Worm (Caenorhabditis elegans) whole organism, L4/young adult: ENCODE results near the gene abu-2.

Source experiments
- W03F9.2 ChIP-seq: fragments of 150-350 bp; optimal IDR thresholded peaks from 2 replicates; lab custom pipeline; 2014; ENCODE audit warnings: missing biosample characterization, missing genetic modification characterization
- dao-5 ChIP-seq: sonication (generic microtip); optimal IDR thresholded peaks from 2 replicates; lab custom pipeline; 2016; ENCODE audit warnings: missing genotype, missing genetic modification characterization, moderate library complexity, missing compliant biosample characterization
- him-1 ChIP-seq: sonication (generic microtip); optimal IDR thresholded peaks from 2 replicates; lab custom pipeline; 2016; ENCODE audit warnings: missing genotype, missing genetic modification reagents, missing genetic modification characterization, missing compliant biosample characterization

abu-2 gene

DNA sequence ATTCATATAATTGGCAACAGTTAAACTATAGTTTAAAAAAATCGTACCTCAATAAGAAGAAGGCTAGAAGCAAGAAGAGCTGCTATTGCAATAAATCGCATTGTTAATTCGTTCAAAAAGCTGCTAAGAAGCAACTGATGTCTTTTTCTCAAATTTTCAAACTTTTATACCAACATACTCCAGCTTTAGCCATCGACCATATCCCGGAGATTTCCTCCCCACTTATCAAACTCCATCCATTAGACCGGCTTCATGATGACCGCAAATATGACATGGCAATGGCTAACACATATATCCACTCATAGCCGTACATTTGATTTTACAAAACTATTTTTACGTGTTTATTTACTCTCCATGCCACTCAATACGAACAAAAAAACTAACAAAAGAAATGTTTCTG is at the start of gene abu-2:
Gene abu-2, minus strand, starts transcription at position 101 of the 400 bp plus-strand sequence.
- TF ChIP-seq W03F9.2: no peak
- TF ChIP-seq dao-5: no peak
- no peak for TF ChIP-seq him-1 (tag; lab: Kevin White, UChicago)

DNA sequence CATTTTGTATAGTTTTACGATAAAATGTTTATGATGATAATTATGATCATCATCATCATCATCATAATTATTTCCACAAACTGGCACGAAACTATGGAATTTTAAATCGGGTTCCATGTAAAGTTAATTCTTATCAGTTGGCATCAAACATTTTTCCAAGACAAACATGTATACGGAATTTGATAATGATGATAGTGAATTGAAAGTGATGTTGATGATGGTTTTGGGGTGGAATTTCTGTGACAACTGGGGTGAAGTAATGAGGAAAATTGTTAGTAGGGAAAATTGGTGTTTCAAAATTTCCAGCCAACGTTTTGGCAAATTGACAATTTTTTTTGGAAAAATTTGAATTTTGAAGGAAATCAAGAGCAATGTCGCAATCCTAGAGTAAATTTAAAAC is 49.3 kb upstream of the abu-2 start:
- no peak for TF ChIP-seq him-1 (tag; lab: Kevin White, UChicago)
- TF ChIP-seq dao-5: no peak
- no peak for TF ChIP-seq W03F9.2

DNA sequence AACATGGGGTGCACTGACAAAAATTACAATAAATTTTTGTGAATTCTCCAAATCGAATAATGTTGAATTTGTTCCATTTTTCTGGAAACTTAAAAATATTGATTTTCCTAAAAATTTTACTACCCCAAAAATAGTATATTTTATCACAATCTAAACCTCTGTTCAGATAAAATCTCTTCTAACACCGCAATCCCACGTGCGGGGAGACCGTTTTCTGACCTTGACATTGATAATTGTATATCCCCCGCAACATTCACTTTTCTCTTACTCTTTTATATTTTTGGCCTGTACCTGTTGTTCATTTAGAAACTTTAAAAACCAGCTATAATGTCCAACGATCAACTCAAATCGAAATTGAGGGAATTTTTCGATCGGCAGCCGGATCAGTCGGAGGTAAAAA is 48.3 kb upstream of the abu-2 start, which contains the start of gene D1005.2:
Gene D1005.2, plus strand, starts transcription at position 230 of the 400 bp plus-strand sequence.
- no peak for TF ChIP-seq dao-5
- TF ChIP-seq him-1 (tag; lab: Kevin White, UChicago): no peak
- TF ChIP-seq W03F9.2: no peak

DNA sequence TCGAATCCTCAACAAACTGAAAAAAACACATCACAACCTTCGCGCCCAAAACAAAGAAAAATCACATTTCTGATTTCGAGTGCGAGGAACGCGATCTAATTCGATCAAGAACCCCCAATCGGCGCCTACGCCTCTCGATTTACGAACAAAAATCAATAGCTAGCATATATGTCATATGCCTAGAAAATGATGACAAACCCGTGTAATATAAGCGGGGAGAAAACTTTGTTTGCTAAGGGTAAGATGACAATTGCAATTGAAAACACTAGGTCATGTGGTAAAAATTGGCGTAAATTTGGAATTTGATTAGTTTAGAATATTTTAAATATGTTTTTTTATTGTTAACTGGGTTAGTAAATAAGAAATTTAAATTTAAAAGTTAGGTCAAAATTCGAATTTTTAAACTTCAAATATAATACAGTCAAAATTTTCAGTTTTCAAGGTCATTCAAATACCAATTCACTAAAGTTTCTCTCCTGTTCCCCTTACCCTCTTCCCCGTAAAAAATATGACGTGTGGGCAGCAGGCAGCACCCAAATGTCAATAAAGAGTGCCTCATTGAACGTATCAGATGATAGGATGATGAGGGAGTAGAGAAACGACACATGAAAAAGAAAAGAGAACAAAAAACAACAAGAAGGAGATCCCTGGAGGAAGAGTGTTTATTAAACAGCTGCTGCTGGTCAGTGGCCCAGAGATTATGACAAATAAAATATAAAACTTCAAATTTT is 46.1 kb upstream of the abu-2 start:
- TF ChIP-seq him-1 (tag; lab: Kevin White, UChicago) (no peak), dao-5 (no peak), W03F9.2 (peak; percentile 27)

DNA sequence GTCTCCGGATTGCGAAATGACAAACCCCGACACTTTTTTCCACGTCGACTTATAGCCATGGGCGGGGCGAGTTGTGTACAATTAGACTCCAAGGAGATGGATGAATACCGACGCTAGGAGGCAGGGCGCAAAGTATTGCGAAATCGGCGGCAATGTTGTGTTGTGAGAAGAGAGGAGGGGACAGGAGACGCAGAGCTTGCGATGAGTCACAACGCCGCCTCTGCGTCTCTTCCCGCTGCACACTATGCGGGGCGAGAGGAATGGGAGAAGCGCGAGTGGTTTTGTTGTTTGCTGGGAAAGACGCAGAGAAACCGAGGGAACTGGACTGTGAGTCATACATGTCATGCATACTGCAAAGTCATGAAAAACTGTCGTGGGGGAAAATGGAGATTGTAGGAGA is 43.9 kb upstream of the abu-2 start:
- TF ChIP-seq dao-5: peak; percentile 11
- peak; percentile 30 for TF ChIP-seq W03F9.2
- peak; percentile 56 for TF ChIP-seq him-1 (tag; lab: Kevin White, UChicago)

DNA sequence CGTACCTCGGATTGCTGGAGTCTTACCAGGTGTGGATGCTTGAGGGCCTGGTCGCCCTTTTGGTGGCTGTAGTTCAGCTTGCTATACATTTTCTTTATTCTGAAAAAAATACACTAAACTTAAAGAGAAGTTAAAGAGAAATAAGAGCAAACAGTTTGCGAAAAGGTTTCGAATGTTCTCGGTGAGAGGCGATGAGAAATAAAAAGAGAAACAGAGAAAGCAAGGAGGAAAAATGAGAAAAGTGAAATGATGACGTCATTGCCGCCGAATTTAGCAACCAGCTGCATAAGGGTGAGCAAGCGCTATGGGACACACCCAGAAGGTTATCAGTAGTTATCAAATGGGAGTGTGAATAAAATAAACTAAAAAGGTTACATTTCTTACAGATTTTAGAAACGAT is 43.3 kb upstream of the abu-2 start, which contains the start of gene cebp-1:
Gene cebp-1, minus strand, starts transcription at position 99 of the 400 bp plus-strand sequence.
- TF ChIP-seq him-1 (tag; lab: Kevin White, UChicago) (no peak), W03F9.2 (peak; percentile 39), dao-5 (no peak)

DNA sequence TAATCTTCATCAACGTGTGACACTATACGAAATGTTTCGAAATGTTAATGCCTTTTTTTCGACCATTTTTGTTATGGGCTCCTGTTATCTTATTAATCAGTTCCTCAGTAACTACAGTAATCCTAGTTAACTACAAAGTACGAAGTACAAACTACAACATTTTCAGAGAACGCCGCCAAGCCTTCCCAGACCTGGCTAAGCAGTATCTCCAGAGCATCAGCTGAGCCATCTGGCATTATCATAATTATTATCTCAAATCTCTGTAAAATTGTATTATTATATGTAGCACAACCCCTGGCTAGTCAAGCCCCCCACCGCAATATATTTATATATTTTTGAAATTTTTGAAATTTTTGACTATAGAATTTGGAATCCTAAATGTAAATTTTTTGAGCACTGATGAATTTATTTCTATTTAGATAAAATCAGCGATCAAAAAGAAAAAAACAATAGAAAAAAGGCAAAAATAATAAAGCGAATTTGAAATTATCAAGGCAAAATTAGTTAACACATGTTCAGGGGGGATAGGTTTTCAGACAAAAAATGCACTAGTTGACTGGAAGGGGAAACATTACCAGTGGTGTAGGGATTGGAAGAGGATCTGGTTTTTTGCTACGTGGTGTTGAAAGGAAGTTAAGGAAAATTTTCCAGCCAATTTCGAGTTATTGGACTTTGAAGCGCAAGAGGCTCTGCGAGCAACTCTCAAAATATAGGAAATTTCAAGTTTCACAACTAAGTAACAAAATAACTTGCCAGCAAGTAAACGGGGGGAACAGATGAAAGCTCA is 41.6 kb upstream of the abu-2 start:
- TF ChIP-seq dao-5 (no peak), him-1 (tag; lab: Kevin White, UChicago) (no peak), W03F9.2 (no peak)

DNA sequence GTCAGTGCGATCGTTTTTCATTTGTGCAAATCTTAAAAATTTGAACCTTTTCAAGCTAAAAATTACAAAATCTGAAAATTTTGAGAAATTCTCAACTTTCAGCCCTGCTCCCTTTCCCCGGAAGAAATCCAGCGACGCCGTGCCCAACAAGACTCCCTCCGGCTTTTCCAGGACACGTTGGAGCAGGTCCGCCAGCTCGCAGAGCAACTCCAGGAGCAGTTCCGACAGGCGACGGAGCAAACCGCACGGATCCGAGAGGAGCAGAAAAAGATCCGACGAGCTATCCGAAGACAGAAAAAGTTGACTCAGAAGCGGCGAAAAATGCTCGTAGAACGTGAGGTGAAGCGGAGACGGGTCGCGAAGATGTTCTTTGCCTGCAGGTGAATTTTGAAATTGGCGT is 40.8 kb upstream of the abu-2 start:
- TF ChIP-seq dao-5 (no peak), him-1 (tag; lab: Kevin White, UChicago) (no peak), W03F9.2 (no peak)

DNA sequence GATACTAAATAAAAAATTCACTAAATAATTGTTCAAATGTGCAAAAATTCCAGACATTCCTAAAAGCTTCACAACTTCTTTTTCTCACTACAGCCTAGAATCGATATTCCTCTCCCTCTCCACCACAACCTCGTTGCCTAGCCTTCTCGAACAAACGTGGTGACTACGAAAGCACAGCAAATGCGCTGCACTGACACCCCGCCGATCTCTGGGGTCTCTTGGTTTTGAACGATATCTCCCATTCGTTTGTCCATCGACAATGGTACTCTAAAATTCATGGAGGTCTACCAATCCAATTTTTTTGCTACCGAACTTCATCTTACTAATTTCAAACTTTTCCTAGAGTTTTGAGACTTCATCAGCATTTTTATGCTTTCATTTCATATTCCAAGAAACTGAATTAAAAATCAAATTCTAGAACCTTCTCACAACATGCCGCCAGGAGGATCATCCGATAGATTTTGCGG is 39.9 kb upstream of the abu-2 start, which contains the start of gene W05H7.1:
Gene W05H7.1, plus strand, starts transcription at position 417 of the 467 bp plus-strand sequence.
- TF ChIP-seq him-1 (tag; lab: Kevin White, UChicago) (no peak), dao-5 (no peak), W03F9.2 (no peak)

DNA sequence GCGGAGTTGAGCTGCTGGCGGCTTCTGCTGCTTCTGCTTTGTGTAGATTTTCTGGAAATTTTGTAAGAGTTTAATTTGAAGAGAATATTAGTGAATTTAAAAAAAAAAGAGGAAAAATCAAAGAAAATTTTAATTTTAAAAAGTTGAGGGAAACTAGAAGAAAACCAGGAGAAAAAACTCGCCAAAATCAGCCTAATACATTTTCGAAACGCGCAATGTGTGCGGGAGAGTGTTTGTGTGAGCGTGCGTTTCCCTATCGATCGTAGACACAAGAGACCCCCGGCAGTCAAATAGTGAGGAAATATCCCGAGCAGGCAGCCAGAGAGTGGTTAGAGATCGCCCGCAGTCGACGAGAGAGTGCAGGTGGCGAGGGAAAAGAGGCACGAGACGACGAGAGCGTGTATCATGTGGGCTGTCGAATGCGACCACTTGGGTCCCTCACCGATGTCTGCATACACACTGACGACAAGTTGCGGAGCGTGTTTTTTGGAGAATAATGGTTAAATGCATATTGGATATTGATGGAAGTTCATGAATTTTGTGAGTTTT is 36.2 kb upstream of the abu-2 start, which contains the start of gene zfp-3:
Gene zfp-3, minus strand, starts transcription at position 51 of the 549 bp plus-strand sequence.
- peak; percentile 62 for TF ChIP-seq dao-5
- TF ChIP-seq him-1 (tag; lab: Kevin White, UChicago): peak; percentile 80
- TF ChIP-seq W03F9.2: peak; percentile 72

DNA sequence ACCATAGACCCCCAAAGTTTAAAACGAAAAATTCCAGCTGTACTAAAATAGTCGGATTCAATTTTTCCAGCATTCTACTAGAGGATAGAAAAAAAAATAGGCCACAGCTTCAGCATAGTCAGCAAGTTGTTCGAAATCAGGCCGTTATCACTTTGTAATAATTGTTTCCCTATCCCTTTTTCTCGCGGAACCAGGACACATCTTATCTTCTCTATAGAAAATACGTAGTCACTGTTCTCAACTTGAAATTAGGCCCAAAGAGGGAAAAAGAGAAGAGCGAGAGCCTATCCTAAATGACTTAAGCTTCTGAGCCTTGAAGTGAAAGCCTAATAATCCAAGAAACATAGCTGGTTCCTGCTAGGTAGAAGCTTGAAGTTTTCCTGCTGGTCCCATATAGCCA is 35.2 kb upstream of the abu-2 start:
- TF ChIP-seq W03F9.2 (no peak), dao-5 (no peak), him-1 (tag; lab: Kevin White, UChicago) (no peak)

DNA sequence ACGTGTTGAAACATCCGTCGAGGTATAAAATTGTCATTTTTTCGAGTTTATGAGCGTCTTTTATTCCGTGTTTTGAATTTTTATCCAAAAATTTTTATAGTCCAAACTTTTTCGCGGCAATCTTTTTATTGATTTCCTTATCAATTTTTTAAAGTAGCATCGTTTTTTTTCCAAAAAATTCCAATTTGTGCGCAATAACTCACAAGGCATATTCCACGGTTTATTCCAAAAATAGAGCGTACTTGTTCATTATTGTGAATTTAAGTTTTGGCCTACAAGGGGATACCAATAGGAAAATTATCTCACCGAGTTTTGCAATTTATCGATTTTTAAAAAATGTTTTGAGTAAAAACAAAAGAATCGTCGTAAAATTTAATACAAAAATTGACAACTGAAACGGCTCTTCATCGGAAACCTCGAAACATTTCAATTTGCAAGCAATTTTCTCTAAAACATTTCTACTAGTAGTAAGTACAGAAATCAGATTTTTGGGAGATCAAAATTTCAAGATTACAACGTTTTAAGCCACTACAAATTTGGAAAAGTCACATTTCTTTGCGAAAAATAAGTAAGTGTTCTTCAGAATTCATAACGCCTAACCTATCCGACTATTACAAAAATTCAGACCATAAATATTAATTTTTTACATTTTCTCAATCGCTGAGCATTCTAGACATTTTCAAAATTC is 33.2 kb upstream of the abu-2 start:
- TF ChIP-seq dao-5: no peak
- TF ChIP-seq W03F9.2: no peak
- no peak for TF ChIP-seq him-1 (tag; lab: Kevin White, UChicago)

DNA sequence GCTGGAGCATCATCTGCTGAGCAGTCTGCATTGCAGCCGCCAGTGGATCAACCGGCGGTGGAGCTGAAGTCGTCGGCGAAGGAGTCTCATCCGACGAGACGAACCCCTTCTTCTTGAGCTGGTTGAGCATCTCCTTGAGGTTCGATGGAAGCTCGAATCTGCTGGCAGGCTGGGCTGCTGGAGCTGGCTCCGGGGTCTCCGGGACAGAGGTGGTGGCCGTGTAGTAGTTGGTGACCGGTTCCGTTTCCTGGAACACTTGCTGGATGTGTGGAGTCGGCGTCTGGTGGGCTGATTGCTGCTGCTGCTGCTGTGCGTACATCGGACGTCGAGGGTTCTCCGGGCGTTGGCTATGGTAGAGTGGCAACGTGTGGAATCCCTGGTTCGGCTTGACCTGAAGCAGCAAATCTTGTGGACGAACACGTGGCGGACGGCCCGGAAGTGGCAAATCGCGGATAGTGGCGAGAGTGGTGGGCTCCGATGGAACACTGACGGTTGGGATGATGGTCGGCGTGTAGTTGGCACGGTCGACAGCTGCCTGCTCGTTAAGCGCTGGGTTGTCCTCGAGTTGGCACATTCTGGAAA is 31.2 kb upstream of the abu-2 start:
- TF ChIP-seq W03F9.2 (no peak), dao-5 (no peak), him-1 (tag; lab: Kevin White, UChicago) (no peak)

DNA sequence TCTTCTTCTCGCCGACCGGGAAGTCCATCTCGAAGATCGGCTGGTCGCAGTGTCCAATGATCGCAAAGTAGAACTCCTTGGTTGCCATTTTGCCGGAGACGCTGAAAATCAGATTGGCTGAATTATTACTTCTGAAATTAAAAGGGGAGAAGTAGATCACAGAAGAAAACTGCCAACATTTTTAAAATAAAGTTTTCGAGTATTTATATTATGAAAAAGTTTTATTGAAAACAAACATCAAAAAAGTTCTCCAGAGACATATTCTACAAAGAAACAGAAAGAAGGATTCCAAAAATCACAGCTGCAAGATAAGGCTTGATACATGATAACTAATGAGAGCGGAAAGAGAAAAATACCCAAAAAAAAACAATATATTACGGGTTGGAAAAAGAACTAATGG is 29.7 kb upstream of the abu-2 start, which contains the start of gene sedl-1:
Gene sedl-1, minus strand, starts transcription at position 101 of the 400 bp plus-strand sequence.
- TF ChIP-seq him-1 (tag; lab: Kevin White, UChicago) (no peak), dao-5 (no peak), W03F9.2 (no peak)
